Fruit fly (Drosophila melanogaster) whole organism, embryonic: Measurements from ENCODE around the gene baf.
A peak's percentile ranks its signal among the peaks of the same experiment; 100 is the strongest.

Experiments used
- Atf6 ChIP-seq: fragments of 200-800 bp; sonication (Bioruptor generic); IDR thresholded peaks from 2 replicates; pipeline ENCODE4 v1.3.6; 2022; ENCODE audit warnings: missing biosample characterization, missing genetic modification characterization
- B-H2 ChIP-seq: fragments of 200-800 bp; sonication (Bioruptor generic); optimal IDR thresholded peaks from 2 replicates; lab custom pipeline; 2018; ENCODE audit warnings: missing biosample characterization, mild to moderate bottlenecking, missing genetic modification characterization
- Blimp-1 ChIP-seq: fragments of 200-800 bp; sonication (Bioruptor generic); optimal IDR thresholded peaks from 3 replicates; lab custom pipeline; 2018; ENCODE audit warnings: missing biosample characterization, missing genetic modification characterization, mild to moderate bottlenecking, moderate library complexity, missing genetic modification reagents
- CG10543 ChIP-seq: fragments of 200-800 bp; sonication (Bioruptor generic); optimal IDR thresholded peaks from 3 replicates; lab custom pipeline; 2017; ENCODE audit warnings: missing biosample characterization, mild to moderate bottlenecking, missing genetic modification characterization, moderate library complexity
- CG10565 ChIP-seq: fragments of 200-800 bp; sonication (Bioruptor generic); optimal IDR thresholded peaks from 3 replicates; lab custom pipeline; 2016; ENCODE audit warnings: missing biosample characterization, mild to moderate bottlenecking, missing genetic modification characterization
- CG11456 ChIP-seq: fragments of 200-800 bp; sonication (Bioruptor generic); IDR thresholded peaks from 3 replicates; pipeline ENCODE4 v1.3.6; 2022; ENCODE audit warnings: missing biosample characterization, missing genetic modification characterization
- CG12155 ChIP-seq: fragments of 200-800 bp; sonication (Bioruptor generic); optimal IDR thresholded peaks from 3 replicates; lab custom pipeline; 2016; ENCODE audit warnings: missing biosample characterization, missing genetic modification characterization
- CG17359 ChIP-seq: fragments of 200-800 bp; sonication (Bioruptor generic); optimal IDR thresholded peaks from 3 replicates; lab custom pipeline; 2018; ENCODE audit warnings: missing biosample characterization, mild to moderate bottlenecking, missing genetic modification characterization, moderate library complexity
- CG2199 ChIP-seq: fragments of 200-800 bp; sonication (Bioruptor generic); IDR thresholded peaks from 3 replicates; pipeline ENCODE4 v1.3.6; 2022; ENCODE audit warnings: missing biosample characterization, missing genetic modification characterization
- CG2712 ChIP-seq: fragments of 200-800 bp; optimal IDR thresholded peaks from 3 replicates; lab custom pipeline; 2019; ENCODE audit warnings: missing biosample characterization, mild to moderate bottlenecking, missing genetic modification characterization, moderate library complexity
- CG32532 ChIP-seq: fragments of 200-800 bp; sonication (Bioruptor generic); IDR thresholded peaks from 2 replicates; pipeline ENCODE4 v1.3.6; 2022; ENCODE audit warnings: missing biosample characterization, missing genetic modification characterization
- CG33557 ChIP-seq: fragments of 200-800 bp; sonication (Bioruptor generic); optimal IDR thresholded peaks from 2 replicates; lab custom pipeline; 2019; ENCODE audit warnings: missing biosample characterization, mild to moderate bottlenecking, missing genetic modification characterization, moderate library complexity
- CG5180 ChIP-seq: fragments of 200-800 bp; sonication (Bioruptor generic); optimal IDR thresholded peaks from 3 replicates; lab custom pipeline; 2017; ENCODE audit warnings: missing biosample characterization, missing genetic modification characterization, mild to moderate bottlenecking, moderate library complexity, missing genetic modification reagents
- CG7372 ChIP-seq: fragments of 200-800 bp; sonication (Bioruptor generic); IDR thresholded peaks from 2 replicates; pipeline ENCODE4 v1.3.6; 2022; ENCODE audit warnings: missing biosample characterization, missing genetic modification characterization
- CG7963 ChIP-seq: fragments of 200-800 bp; sonication (Bioruptor generic); IDR thresholded peaks from 3 replicates; pipeline ENCODE4 v1.3.6; 2022; ENCODE audit warnings: missing biosample characterization, missing genetic modification characterization; ENCODE audit not compliant: partially characterized antibody
- D19B ChIP-seq: fragments of 200-800 bp; sonication (Bioruptor generic); optimal IDR thresholded peaks from 2 replicates; lab custom pipeline; 2017; ENCODE audit warnings: missing biosample characterization, mild to moderate bottlenecking, missing genetic modification characterization
- Dad ChIP-seq: fragments of 200-800 bp; sonication (Bioruptor generic); optimal IDR thresholded peaks from 3 replicates; lab custom pipeline; 2016; ENCODE audit warnings: missing biosample characterization, missing genetic modification characterization
- Deaf1 ChIP-seq: fragments of 200-800 bp; optimal IDR thresholded peaks from 3 replicates; lab custom pipeline; 2019; ENCODE audit warnings: missing biosample characterization, mild to moderate bottlenecking, missing genetic modification characterization, moderate library complexity
- Doc3 ChIP-seq: fragments of 200-800 bp; sonication (Bioruptor generic); IDR thresholded peaks from 3 replicates; pipeline ENCODE4 v1.3.6; 2022; ENCODE audit warnings: missing biosample characterization, missing genetic modification characterization; ENCODE audit not compliant: partially characterized antibody
- Eip74EF ChIP-seq, 2 experiments: fragments of 200-800 bp in 1 of 2; fragments of >200 bp in 1 of 2; sonication (Bioruptor generic) in 1 of 2; optimal IDR thresholded peaks; 2 replicates each; lab custom pipeline; 2017 to 2019; ENCODE audit warnings: missing biosample characterization in 2 of 2, missing genetic modification characterization in 2 of 2, mild to moderate bottlenecking in 1 of 2, moderate library complexity in 1 of 2
- Gug ChIP-seq: fragments of 200-800 bp; sonication (Bioruptor generic); IDR thresholded peaks from 4 replicates; pipeline ENCODE4 v1.3.6; 2022; ENCODE audit warnings: missing biosample characterization, missing genetic modification characterization
- HLH4C ChIP-seq: fragments of 200-800 bp; sonication (Bioruptor generic); IDR thresholded peaks from 3 replicates; pipeline ENCODE4 v1.3.6; 2022; ENCODE audit warnings: missing biosample characterization, missing genetic modification characterization; ENCODE audit not compliant: partially characterized antibody
- HLHmδ ChIP-seq: fragments of 200-800 bp; sonication (Bioruptor generic); optimal IDR thresholded peaks from 2 replicates; lab custom pipeline; 2018; ENCODE audit warnings: missing biosample characterization, mild to moderate bottlenecking, missing genetic modification characterization, moderate library complexity
- Kr ChIP-seq: fragments of 200-800 bp; sonication (Bioruptor generic); optimal IDR thresholded peaks from 2 replicates; lab custom pipeline; 2017; ENCODE audit warnings: missing biosample characterization, mild to moderate bottlenecking, missing genetic modification characterization
- Med ChIP-seq: fragments of 200-800 bp; sonication (Bioruptor generic); peaks from one replicate; lab custom pipeline; 2016; ENCODE audit warnings: missing biosample characterization, missing genetic modification characterization, mild to moderate bottlenecking, inconsistent platforms, moderate library complexity
- Mes4 ChIP-seq: fragments of 200-800 bp; sonication (Bioruptor generic); optimal IDR thresholded peaks from 2 replicates; lab custom pipeline; 2016; ENCODE audit warnings: missing biosample characterization, missing genetic modification characterization
- Rfx ChIP-seq: fragments of 200-800 bp; sonication (Bioruptor generic); IDR thresholded peaks from 2 replicates; pipeline ENCODE4 v1.3.6; 2022; ENCODE audit warnings: missing biosample characterization, missing genetic modification characterization
- Taf1 ChIP-seq: fragments of 200-800 bp; sonication (Bioruptor generic); IDR thresholded peaks from 2 replicates; pipeline ENCODE4 v1.3.6; 2022; ENCODE audit warnings: missing biosample characterization, missing genetic modification characterization
- ase ChIP-seq: fragments of 200-800 bp; sonication (Bioruptor generic); IDR thresholded peaks from 3 replicates; pipeline ENCODE4 v1.3.6; 2022; ENCODE audit warnings: missing biosample characterization, missing genetic modification characterization
- bbx ChIP-seq: fragments of 200-800 bp; sonication (Bioruptor generic); IDR thresholded peaks from 2 replicates; pipeline ENCODE4 v1.3.6; 2022; ENCODE audit warnings: missing biosample characterization, missing genetic modification characterization; ENCODE audit not compliant: partially characterized antibody
- crol ChIP-seq: fragments of 200-800 bp; sonication (Bioruptor generic); IDR thresholded peaks from 2 replicates; pipeline ENCODE4 v1.3.6; 2022; ENCODE audit warnings: missing biosample characterization, missing genetic modification characterization
- disco-r ChIP-seq: fragments of 200-800 bp; sonication (Bioruptor generic); optimal IDR thresholded peaks from 2 replicates; lab custom pipeline; 2016; ENCODE audit warnings: missing biosample characterization, missing genetic modification characterization
- ewg ChIP-seq: fragments of 200-800 bp; sonication (Bioruptor generic); optimal IDR thresholded peaks from 3 replicates; lab custom pipeline; 2017; ENCODE audit warnings: mild to moderate bottlenecking, missing biosample characterization, missing genetic modification reagents, missing genetic modification characterization
- gem ChIP-seq: fragments of 200-800 bp; sonication (Bioruptor generic); optimal IDR thresholded peaks from 2 replicates; lab custom pipeline; 2019; ENCODE audit warnings: missing biosample characterization, mild to moderate bottlenecking, missing genetic modification characterization, moderate library complexity
- gfzf ChIP-seq: fragments of 200-800 bp; sonication (Bioruptor generic); optimal IDR thresholded peaks from 2 replicates; lab custom pipeline; 2016; ENCODE audit warnings: missing biosample characterization, mild to moderate bottlenecking, missing genetic modification characterization, moderate library complexity
- gsb-n ChIP-seq: fragments of 200-800 bp; sonication (Bioruptor generic); optimal IDR thresholded peaks from 3 replicates; lab custom pipeline; 2018; ENCODE audit warnings: missing biosample characterization, mild to moderate bottlenecking, missing genetic modification characterization
- gt ChIP-seq: fragments of 200-800 bp; sonication (Bioruptor generic); IDR thresholded peaks from 2 replicates; pipeline ENCODE4 v1.3.6; 2022; ENCODE audit warnings: missing biosample characterization, missing genetic modification characterization
- hkb ChIP-seq, 2 experiments: fragments of 200-800 bp in 1 of 2; fragments of >200 bp in 1 of 2; sonication (Bioruptor generic) in 1 of 2; IDR thresholded peaks in 1 of 2; optimal IDR thresholded peaks in 1 of 2; 2 replicates each; pipeline versions ENCODE4 v1.3.6 to Lab custom; 2017 to 2022; ENCODE audit warnings: missing biosample characterization in 1 of 2, missing genetic modification characterization in 1 of 2
- jing ChIP-seq: fragments of 200-800 bp; sonication (Bioruptor generic); optimal IDR thresholded peaks from 2 replicates; lab custom pipeline; 2018; ENCODE audit warnings: missing biosample characterization, mild to moderate bottlenecking, missing genetic modification characterization
- kni ChIP-seq: fragments of 200-800 bp; sonication (Bioruptor generic); optimal IDR thresholded peaks from 3 replicates; lab custom pipeline; 2017; ENCODE audit warnings: mild to moderate bottlenecking, missing biosample characterization, missing genetic modification reagents, missing genetic modification characterization
- lab ChIP-seq: fragments of 200-800 bp; sonication (Bioruptor generic); optimal IDR thresholded peaks from 3 replicates; lab custom pipeline; 2017; ENCODE audit warnings: missing biosample characterization, missing genetic modification characterization, mild to moderate bottlenecking, moderate library complexity, missing genetic modification reagents
- pfk ChIP-seq: fragments of 200-800 bp; sonication (Bioruptor generic); optimal IDR thresholded peaks from 2 replicates; lab custom pipeline; 2018; ENCODE audit warnings: missing biosample characterization, mild to moderate bottlenecking, missing genetic modification characterization, moderate library complexity
- sens-2 ChIP-seq: fragments of 200-800 bp; sonication (Bioruptor generic); IDR thresholded peaks from 2 replicates; pipeline ENCODE4 v1.3.6; 2022; ENCODE audit warnings: missing biosample characterization, missing genetic modification characterization
- sisA ChIP-seq: fragments of 200-800 bp; sonication (Bioruptor generic); IDR thresholded peaks from 2 replicates; pipeline ENCODE4 v1.3.6; 2022; ENCODE audit warnings: missing biosample characterization, missing genetic modification characterization
- slp2 ChIP-seq: fragments of 200-800 bp; sonication (Bioruptor generic); optimal IDR thresholded peaks from 2 replicates; lab custom pipeline; 2016; ENCODE audit warnings: missing biosample characterization, missing genetic modification characterization
- stwl ChIP-seq: fragments of 200-800 bp; sonication (Bioruptor generic); optimal IDR thresholded peaks from 3 replicates; lab custom pipeline; 2018; ENCODE audit warnings: missing biosample characterization, mild to moderate bottlenecking, missing genetic modification characterization, moderate library complexity
- tio ChIP-seq: fragments of 200-800 bp; sonication (Bioruptor generic); optimal IDR thresholded peaks from 2 replicates; lab custom pipeline; 2017; ENCODE audit warnings: missing biosample characterization, missing genetic modification characterization, inconsistent platforms
- tup ChIP-seq: fragments of 200-800 bp; sonication (Bioruptor generic); optimal IDR thresholded peaks from 2 replicates; lab custom pipeline; 2016; ENCODE audit warnings: missing biosample characterization, mild to moderate bottlenecking, missing genetic modification characterization, moderate library complexity
- z ChIP-seq: fragments of 200-800 bp; sonication (Bioruptor generic); IDR thresholded peaks from 3 replicates; pipeline ENCODE4 v1.3.6; 2022; ENCODE audit warnings: missing biosample characterization, missing genetic modification characterization

Gene baf

DNA sequence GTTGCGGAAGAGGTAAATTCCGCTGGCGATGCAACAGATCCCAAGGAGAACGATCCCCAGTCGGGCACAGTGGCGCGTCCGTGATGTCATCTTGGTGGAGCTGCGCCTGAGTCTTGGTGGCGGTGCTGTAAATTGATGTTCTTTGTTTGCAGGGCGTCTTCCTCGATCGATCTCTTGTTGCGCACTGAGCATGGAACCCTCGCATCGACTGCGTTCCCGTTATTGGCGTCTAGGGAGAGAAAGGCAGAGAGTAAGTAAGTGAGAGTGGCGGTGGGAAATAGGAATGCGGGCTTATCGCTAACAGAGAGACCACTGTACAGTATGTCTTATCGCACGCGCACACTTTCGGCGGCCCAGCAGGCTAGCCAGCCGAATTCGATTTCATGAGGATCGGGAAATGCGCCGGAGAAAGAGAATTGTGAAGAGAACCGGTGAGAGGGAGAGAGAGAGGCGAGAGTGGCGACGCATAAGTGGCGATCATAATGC is 37.8 kb upstream of the baf start (continued):
- no peak for TF ChIP-seq Eip74EF (GFP tag; optimal IDR thresholded peaks at IDR 0.05; lab: Kevin White, UChicago)
- no peak for TF ChIP-seq sens-2 (GFP tag; lab: Robert Waterston, UW)
- TF ChIP-seq CG7372 (GFP tag; lab: Robert Waterston, UW) = no peak
- TF ChIP-seq gem (tag; lab: Kevin White, UChicago) = no peak
- no peak for TF ChIP-seq z
- no peak for TF ChIP-seq HLH4C (GFP tag; lab: Robert Waterston, UW)
- no peak for TF ChIP-seq HLHmδ (GFP tag; lab: Kevin White, UChicago)
- TF ChIP-seq Mes4 (GFP tag; lab: Kevin White, UChicago) = no peak
- 0 out of 2 replicates have a peak, but pooled peaks have one; percentile 33 for TF ChIP-seq CG32532
- no peak for TF ChIP-seq tup
- TF ChIP-seq Doc3 = no peak
- no peak for TF ChIP-seq CG5180
- TF ChIP-seq Med (GFP tag; lab: Kevin White, UChicago) = peak; percentile 86
- TF ChIP-seq CG10543 (GFP tag; lab: Kevin White, UChicago) = peak; percentile 11
- no peak for TF ChIP-seq stwl (tag; lab: Kevin White, UChicago)
- no peak for TF ChIP-seq Atf6 (GFP tag; lab: Robert Waterston, UW)
- no peak for TF ChIP-seq CG17359 (tag; lab: Kevin White, UChicago)
- TF ChIP-seq hkb (optimal IDR thresholded peaks at IDR 0.05; lab: Kevin White, UChicago) = no peak
- TF ChIP-seq hkb (GFP tag; IDR thresholded peaks at IDR 0.05; lab: Robert Waterston, UW) = no peak
- peak; percentile 2 for TF ChIP-seq kni (GFP tag; lab: Kevin White, UChicago)
- TF ChIP-seq jing (GFP tag; lab: Kevin White, UChicago) = no peak
- no peak for TF ChIP-seq sisA (GFP tag; lab: Robert Waterston, UW)
- TF ChIP-seq CG11456 = no peak
- TF ChIP-seq Gug (GFP tag; lab: Robert Waterston, UW) = no peak
- TF ChIP-seq CG7963 (GFP tag; lab: Robert Waterston, UW) = 0 out of 3 replicates have a peak, but pooled peaks have one; percentile 24
- no peak for TF ChIP-seq Kr (GFP tag; lab: Kevin White, UChicago)
- TF ChIP-seq Rfx (GFP tag; lab: Robert Waterston, UW) = 0 out of 2 replicates have a peak, but pooled peaks have one; percentile 30
- TF ChIP-seq gfzf (GFP tag; lab: Kevin White, UChicago) = no peak
- TF ChIP-seq gt (GFP tag; lab: Robert Waterston, UW) = no peak
- peak; percentile 82 for TF ChIP-seq Blimp-1 (GFP tag; lab: Kevin White, UChicago)
- peak; percentile 17; the same call in 1 of the 2 replicates for TF ChIP-seq bbx (GFP tag; lab: Robert Waterston, UW)
- TF ChIP-seq Taf1 (GFP tag; lab: Robert Waterston, UW) = no peak
- no peak for TF ChIP-seq gsb-n (tag; lab: Kevin White, UChicago)
- TF ChIP-seq Deaf1 (tag; lab: Kevin White, UChicago) = peak; percentile 82
- no peak for TF ChIP-seq disco-r (GFP tag; lab: Kevin White, UChicago)
- no peak for TF ChIP-seq CG2712 (tag; lab: Kevin White, UChicago)
- no peak for TF ChIP-seq B-H2 (GFP tag; lab: Kevin White, UChicago)
- TF ChIP-seq CG12155 = no peak
- 0 out of 3 replicates have a peak, but pooled peaks have one; percentile 55 for TF ChIP-seq CG2199 (GFP tag; lab: Robert Waterston, UW)
- no peak for TF ChIP-seq tio (GFP tag; lab: Kevin White, UChicago)
- TF ChIP-seq Dad (GFP tag; lab: Kevin White, UChicago) = no peak
- no peak for TF ChIP-seq slp2
- no peak for TF ChIP-seq ewg (GFP tag; lab: Kevin White, UChicago)
- no peak for TF ChIP-seq CG10565 (GFP tag; lab: Kevin White, UChicago)
- no peak for TF ChIP-seq D19B
- TF ChIP-seq lab (GFP tag; lab: Kevin White, UChicago) = peak; percentile 22
- no peak for TF ChIP-seq CG33557 (GFP tag; lab: Kevin White, UChicago)
- TF ChIP-seq ase (GFP tag; lab: Robert Waterston, UW) = no peak
- no peak for TF ChIP-seq crol (GFP tag; lab: Robert Waterston, UW)
- TF ChIP-seq pfk = no peak
